Fruit fly (Drosophila melanogaster): ENCODE data around the gene CG15642.

Gene CG15642

DNA sequence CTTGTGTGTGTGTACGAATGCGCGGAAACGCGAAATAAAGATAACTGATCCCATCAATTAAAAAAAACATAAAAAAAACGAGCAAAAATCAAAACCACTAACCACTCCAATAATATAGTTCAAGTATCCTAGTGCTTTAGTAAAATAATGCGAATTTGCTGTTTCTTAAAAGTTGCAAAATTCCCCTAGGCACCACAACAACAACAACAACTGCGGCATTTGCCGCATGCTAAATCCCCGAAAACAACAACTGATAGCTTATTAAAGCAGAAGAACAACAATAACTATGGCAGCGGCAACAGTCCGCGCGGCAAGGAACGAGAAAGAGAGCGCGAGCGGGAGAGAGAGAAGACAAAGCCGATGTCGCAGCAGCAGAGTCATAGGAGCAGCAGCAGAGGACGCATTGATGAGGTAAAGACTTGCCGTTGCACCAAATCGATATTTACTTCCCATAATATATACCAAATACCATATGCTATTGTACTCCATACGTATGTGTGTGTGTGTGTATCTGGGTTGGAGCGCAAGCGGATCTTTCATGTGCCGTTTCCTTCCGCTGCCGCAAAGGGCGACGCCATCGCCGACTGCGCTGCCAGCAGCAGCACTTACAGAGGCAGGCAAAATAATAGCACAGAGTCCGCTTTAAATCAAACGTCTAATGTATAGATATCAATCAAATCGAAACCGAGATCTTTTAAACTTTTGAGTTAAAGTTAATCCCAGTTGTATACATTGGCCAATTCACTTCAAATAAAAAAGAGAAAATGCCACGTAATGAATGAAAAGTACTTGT lies 15.6 kb upstream of the CG15642 start:
- no peak for TF ChIP-seq CTCF (optimal IDR thresholded peaks at IDR 0.05)
- TF ChIP-seq CG8478 (optimal IDR thresholded peaks at IDR 0.05): no peak

DNA sequence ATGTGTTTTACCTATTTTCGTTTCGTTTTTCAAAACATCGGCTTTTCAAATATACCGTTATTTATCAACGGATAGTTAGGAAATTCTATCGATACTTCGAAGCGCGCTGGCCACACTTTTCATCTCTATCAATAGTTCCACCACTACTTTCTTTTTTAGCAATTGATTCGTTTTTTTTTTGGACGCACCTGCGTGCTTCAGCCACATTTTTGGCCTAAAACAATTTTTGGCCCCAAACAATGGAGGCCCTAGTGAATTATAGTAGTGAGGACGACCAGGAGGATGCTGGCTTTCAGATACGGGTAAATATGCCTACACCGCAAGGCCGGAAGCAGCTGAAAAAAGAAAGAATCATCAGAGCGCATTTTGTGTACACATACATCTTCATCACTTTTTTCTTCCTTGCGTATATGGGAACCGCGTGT lies 14.7 kb upstream of the CG15642 start, which contains the start of gene CG6340:
Gene CG6340, plus strand, starts transcription at position 139 of the 425 bp plus-strand sequence.
- TF ChIP-seq CG8478 (optimal IDR thresholded peaks at IDR 0.05) (no peak), CTCF (optimal IDR thresholded peaks at IDR 0.05) (no peak)

- no peak for TF ChIP-seq CTCF (optimal IDR thresholded peaks at IDR 0.05)
- TF ChIP-seq CG8478 (optimal IDR thresholded peaks at IDR 0.05): no peak
Measured at dm6 chrX:15475791-15476190, 8.2 kb upstream of the CG15642 start, which contains the start of gene CG6324. Gene CG6324, plus strand, starts transcription at chrX:15476091.

- TF ChIP-seq CTCF (optimal IDR thresholded peaks at IDR 0.05): no peak
- TF ChIP-seq CG8478 (optimal IDR thresholded peaks at IDR 0.05): no peak
Measured at dm6 chrX:15475367-15475789, 7.8 kb upstream of the CG15642 start, which contains the start of gene mh. Gene mh, minus strand, starts transcription at chrX:15475400.

- no peak for TF ChIP-seq CG8478 (optimal IDR thresholded peaks at IDR 0.05)
- TF ChIP-seq CTCF (optimal IDR thresholded peaks at IDR 0.05): no peak
Measured at dm6 chrX:15471904-15472303, 4.3 kb upstream of the CG15642 start, which contains the start of the genes Grip128 and Alg14. Gene Grip128, minus strand, starts transcription at chrX:15472119. Gene Alg14, plus strand, starts transcription at chrX:15472164.

- TF ChIP-seq CTCF (optimal IDR thresholded peaks at IDR 0.05) (no peak), CG8478 (optimal IDR thresholded peaks at IDR 0.05) (no peak)
Measured at dm6 chrX:15465410-15465809, 2.1 kb downstream of the CG15642 start.

- TF ChIP-seq CG8478 (optimal IDR thresholded peaks at IDR 0.05) (no peak), CTCF (optimal IDR thresholded peaks at IDR 0.05) (no peak)
Measured at dm6 chrX:15464531-15464930, 3.0 kb downstream of the CG15642 start.

DNA sequence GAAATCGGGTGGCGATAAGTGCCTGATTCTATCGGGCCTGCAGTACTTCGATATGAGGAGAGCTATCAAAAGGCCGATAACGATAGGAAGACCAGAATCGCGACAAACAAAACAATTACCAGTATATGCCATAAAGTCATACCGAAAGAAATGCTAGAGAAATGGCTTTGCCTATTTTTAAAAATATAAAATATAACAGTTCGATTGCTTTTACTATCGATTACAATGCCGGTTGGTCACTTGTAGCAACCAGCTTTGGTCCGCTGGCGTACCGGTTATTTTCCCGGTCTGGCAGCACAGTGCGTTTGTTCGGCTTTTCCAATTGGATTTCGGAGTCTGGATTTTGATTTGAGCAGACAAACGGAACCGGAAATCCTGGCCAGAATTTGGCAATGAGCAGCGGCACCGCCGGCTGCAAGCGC lies 5.1 kb downstream of the CG15642 start, which contains the start of the genes shtd, CG6294 and CG6299:
Gene shtd, minus strand, starts transcription at position 6 of the 422 bp plus-strand sequence.
Gene CG6294, plus strand, starts transcription at position 287 of the 422 bp plus-strand sequence.
Gene CG6299, plus strand, starts transcription at position 287 of the 422 bp plus-strand sequence.
- TF ChIP-seq CG8478 (optimal IDR thresholded peaks at IDR 0.05) (no peak), CTCF (optimal IDR thresholded peaks at IDR 0.05) (peak in 1 of 2 experiments; percentile 23)

dm6 chrX:15453121-15453520 lies 14.4 kb downstream of the CG15642 start, which contains the start of gene CG11655:
Gene CG11655, plus strand, starts transcription at chrX:15453471.
- TF ChIP-seq CG8478 (optimal IDR thresholded peaks at IDR 0.05) (no peak), CTCF (optimal IDR thresholded peaks at IDR 0.05) (no peak)

dm6 chrX:15450327-15450644 lies 17.3 kb downstream of the CG15642 start:
- TF ChIP-seq CG8478 (optimal IDR thresholded peaks at IDR 0.05) (no peak), CTCF (optimal IDR thresholded peaks at IDR 0.05) (no peak)

DNA sequence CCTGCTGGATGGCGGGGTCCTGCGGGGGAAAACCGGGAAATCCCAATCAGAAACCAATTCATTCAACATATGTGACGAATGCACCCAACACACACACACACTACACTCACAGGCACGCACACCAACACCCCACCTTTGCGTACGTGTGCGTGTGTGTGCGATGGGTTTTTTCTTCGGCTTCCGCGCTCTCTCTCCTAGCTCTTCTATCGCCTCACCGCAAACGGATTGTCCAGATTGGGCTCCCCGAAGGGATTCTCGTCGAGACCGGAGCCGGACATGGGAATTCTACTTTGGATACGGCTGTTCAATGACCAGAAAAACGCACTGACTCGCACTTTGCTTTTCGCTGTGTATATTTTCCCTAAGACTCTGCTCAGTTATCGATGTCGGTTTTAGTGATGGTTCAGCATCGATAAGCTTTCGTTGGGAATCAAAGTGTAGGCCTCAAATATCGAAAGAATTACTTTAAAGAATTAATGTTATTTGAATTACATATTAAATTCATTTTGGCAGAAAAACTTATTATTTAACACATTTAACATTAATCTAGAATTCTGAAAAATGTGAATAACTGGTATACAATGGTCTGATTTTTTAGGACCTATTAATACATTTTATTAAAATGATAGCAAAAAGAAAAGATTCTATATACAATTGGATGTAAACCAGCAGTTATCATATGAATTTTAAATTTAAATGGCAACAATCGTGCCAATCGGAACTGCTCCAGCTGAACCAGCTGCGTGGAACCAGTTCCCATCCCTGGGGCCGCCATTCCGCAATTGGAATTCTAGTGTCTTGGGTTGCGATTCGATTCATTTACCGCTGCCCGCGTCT lies 17.8 kb downstream of the CG15642 start, which contains the start of the genes Scamp and Ahcy:
Gene Scamp, minus strand, starts transcription at position 394 of the 837 bp plus-strand sequence.
Gene Ahcy, plus strand, starts transcription at position 772 of the 837 bp plus-strand sequence.
- TF ChIP-seq CTCF (optimal IDR thresholded peaks at IDR 0.05) (no peak), CG8478 (optimal IDR thresholded peaks at IDR 0.05) (no peak)

dm6 chrX:15448809-15449208 lies 18.7 kb downstream of the CG15642 start:
- TF ChIP-seq CTCF (optimal IDR thresholded peaks at IDR 0.05) (no peak), CG8478 (optimal IDR thresholded peaks at IDR 0.05) (no peak)

DNA sequence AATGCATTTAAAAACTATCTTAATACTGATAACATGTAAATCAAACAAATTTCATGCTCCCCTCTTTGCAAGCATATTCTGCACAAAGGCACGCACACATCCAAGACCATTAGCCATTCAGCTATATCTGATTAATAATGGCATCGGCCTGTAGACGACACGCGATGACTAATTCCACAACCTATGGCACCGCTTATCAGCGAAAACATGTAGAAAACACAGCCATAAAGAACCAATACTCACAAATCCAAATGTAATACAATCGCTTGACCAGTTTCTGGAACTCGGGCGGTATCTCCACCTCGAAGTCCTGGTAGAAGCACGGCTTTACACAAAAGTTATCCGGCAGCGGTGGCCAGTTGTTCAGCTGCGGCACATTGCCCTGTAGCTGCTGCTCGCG lies 19.4 kb downstream of the CG15642 start:
- no peak for TF ChIP-seq CTCF (optimal IDR thresholded peaks at IDR 0.05)

DNA sequence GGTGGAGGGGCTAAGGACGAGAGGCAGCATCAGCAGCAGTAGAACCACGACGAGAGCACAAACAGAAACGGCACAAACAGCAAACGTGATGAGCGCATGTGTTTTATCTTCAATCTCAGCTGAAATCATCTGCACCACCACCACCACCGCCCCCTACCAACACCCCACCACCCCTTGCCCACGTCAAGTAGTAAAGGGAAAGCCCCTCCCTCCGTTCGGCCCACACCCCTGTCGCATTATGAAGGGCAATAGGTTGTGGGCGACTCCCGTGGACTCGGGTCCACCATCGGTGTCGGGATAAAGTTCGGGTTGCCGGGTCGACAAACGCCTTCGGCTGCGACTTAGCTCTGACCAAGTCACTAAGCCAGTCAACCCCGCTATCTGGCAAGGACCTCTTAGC lies 24.1 kb downstream of the CG15642 start:
- TF ChIP-seq CTCF (optimal IDR thresholded peaks at IDR 0.05): no peak
- no peak for TF ChIP-seq CG8478 (optimal IDR thresholded peaks at IDR 0.05)

- no peak for TF ChIP-seq CG8478 (optimal IDR thresholded peaks at IDR 0.05)
- TF ChIP-seq CTCF (optimal IDR thresholded peaks at IDR 0.05): no peak
Measured at dm6 chrX:15441245-15441644, 26.3 kb downstream of the CG15642 start, which contains the start of gene Cngl. Gene Cngl, minus strand, starts transcription at chrX:15441252.

Measured in S2 (cell line).